Fruit fly (Drosophila melanogaster): ENCODE results near the gene CG43630.

DNA sequence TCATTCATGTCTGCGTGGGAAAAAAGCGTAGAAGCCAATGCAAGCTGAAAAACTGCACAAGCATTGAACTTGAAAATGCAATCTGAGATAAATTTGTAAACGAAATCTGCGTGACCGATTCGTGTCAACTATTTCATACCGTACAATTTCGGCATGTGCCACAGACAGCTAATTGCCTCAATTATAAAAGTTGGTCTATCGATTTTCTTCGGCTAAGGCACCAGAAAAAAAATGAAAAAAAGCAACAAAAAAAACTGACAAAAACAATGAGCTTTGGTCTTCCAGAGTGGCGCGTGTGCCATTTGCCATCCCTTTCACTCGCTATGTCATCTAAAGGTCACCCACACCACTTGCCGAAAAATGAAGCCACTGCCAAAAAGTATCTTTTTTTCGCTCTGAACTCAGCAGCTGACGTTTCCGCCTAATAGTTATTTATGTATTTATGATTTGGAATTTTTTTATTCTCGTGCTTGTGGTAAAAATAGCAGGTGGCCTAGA, 42.5 kb upstream of the CG43630 start:
- TF ChIP-seq pan (optimal IDR thresholded peaks at IDR 0.05) (no peak), usp (GFP tag; optimal IDR thresholded peaks at IDR 0.05) (no peak), CG8478 (optimal IDR thresholded peaks at IDR 0.05) (no peak)

Measured in whole organism.